Worm (Caenorhabditis elegans): ENCODE data around the gene otub-1.

DNA sequence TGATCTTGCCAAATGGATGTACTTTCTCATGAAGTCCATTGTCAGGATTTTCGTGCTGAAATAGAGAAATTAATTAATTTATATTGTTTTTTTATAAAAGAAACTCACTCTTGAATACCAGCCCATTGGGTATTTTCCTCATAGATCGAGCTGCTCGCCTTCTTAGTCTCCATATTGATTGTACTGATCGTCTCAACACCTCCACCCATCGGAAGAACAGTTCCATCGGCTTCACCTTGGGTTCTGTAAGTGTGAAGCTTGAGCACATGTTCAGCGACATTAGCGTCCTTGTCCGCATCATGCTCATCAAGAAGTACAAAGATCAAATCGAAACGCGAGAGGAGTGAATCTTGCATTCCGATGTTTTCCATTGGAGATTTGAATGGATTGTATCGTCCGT is 8.4 kb upstream of the otub-1 start:
- TF ChIP-seq ama-1 (optimal IDR thresholded peaks at IDR 0.05) (no peak), tbx-11 (GFP tag; IDR thresholded peaks at IDR 0.05) (no peak), F13C5.2 (tag; optimal IDR thresholded peaks at IDR 0.05) (no peak), aly-1 (tag; optimal IDR thresholded peaks at IDR 0.05) (no peak)

Measured in whole organism, early embryonic.